Worm (Caenorhabditis elegans) whole organism, L4 larva: Measurements from ENCODE around the gene mig-32.

Source experiments
- ceh-82 ChIP-seq: sonication (generic microtip); optimal IDR thresholded peaks from 2 replicates; lab custom pipeline; 2017; ENCODE audit warnings: missing biosample characterization, missing genetic modification characterization
- nhr-28 ChIP-seq: fragments of 150-350 bp; optimal IDR thresholded peaks from 2 replicates; lab custom pipeline; 2014; ENCODE audit warnings: missing biosample characterization, missing genetic modification characterization

DNA sequence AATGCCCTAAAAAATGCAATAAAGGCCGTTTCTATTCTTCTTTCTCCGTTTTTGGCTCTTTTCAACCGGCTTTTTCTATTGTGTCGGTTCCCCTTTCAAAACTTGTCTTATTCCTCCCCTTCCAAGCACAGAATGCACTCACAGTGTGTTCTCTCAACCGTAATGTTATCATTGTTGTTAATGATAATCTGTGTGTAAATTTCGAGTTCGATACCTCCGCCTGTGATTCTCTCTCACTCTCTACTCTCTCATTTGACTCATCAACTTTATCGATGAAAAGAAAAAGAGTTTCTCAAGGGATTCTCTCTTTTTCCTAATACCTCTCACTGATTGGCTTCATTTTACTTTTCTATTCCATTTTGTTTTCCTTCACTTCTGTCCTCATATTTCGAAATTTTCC lies 36.7 kb upstream of the mig-32 start:
- TF ChIP-seq ceh-82 (tag; lab: Kevin White, UChicago) (no peak), nhr-28 (tag; lab: Kevin White, UChicago) (peak; percentile 15)
